Worm (Caenorhabditis elegans) whole organism, L4 larva: ENCODE measurements around the gene F46B3.14.

Source experiments
- R02D3.7 ChIP-seq: fragments of 150-350 bp; sonication (generic microtip); optimal IDR thresholded peaks from 3 replicates; lab custom pipeline; 2014; ENCODE audit warnings: missing biosample characterization, missing genetic modification characterization
- egl-43 ChIP-seq: fragments of 200-800 bp; sonication (Bioruptor generic); IDR thresholded peaks from 2 replicates; pipeline ENCODE4 v1.3.6; 2022; ENCODE audit warnings: missing genetic modification reagents, missing genetic modification characterization, missing compliant biosample characterization
- lsy-2 ChIP-seq, 2 experiments: fragments of 150-350 bp in 1 of 2; sonication (generic microtip) in 1 of 2; optimal IDR thresholded peaks; 2 replicates each; lab custom pipeline; 2014 to 2017; ENCODE audit warnings: missing biosample characterization in 2 of 2, missing genetic modification characterization in 2 of 2
- nhr-237 ChIP-seq: sonication (generic microtip); optimal IDR thresholded peaks from 2 replicates; lab custom pipeline; 2017; ENCODE audit warnings: missing biosample characterization, missing genetic modification characterization
- skn-1 ChIP-seq: fragments of 150-350 bp; optimal IDR thresholded peaks from 2 replicates; lab custom pipeline; 2014; ENCODE audit warnings: missing biosample characterization, missing genetic modification characterization

DNA sequence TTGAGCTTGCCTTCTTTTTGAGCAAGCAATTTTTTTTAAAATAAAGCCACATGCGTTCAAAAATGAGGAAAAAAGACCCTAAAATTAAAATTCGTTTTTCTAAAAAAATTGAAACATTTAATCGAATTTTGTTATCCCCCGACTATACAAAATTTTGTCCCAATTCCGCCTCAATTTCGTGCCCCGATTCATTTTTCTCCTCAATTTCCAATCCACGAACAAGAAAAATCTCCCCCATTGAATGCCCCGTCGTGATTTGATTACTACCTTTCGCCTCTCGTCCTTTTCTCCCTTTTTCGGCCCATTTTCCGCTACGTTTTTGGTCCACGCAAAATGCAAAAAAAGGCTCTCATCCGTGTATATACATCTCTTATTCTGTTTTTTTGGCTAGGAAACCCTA is 20.8 kb upstream of the F46B3.14 start:
- TF ChIP-seq nhr-237 (tag; lab: Kevin White, UChicago) (no peak), egl-43 (GFP tag; lab: Robert Waterston, UW) (no peak), R02D3.7 (no peak), lsy-2 (tag; optimal IDR thresholded peaks at IDR 0.05; lab: Kevin White, UChicago) (no peak), skn-1 (tag; lab: Kevin White, UChicago) (no peak)
